Worm (Caenorhabditis elegans) whole organism, L1 larva: ENCODE measurements around the gene ppm-1.A.

Source experiments
- ceh-8 ChIP-seq: fragments of 200-800 bp; sonication (Bioruptor generic); optimal IDR thresholded peaks from 2 replicates; lab custom pipeline; 2018; ENCODE audit warnings: mild to moderate bottlenecking, missing genetic modification characterization, moderate library complexity, missing compliant biosample characterization
- elt-3 ChIP-seq, 6 experiments: fragments of 150-350 bp in 1 of 6; sonication (generic microtip); optimal IDR thresholded peaks; 2 replicates each; lab custom pipeline; 2017 to 2018; ENCODE audit warnings: missing biosample characterization in 6 of 6, missing genetic modification characterization in 6 of 6, inconsistent platforms in 1 of 6
- isw-1 ChIP-seq: fragments of 200-800 bp; sonication (Bioruptor generic); IDR thresholded peaks from 2 replicates; pipeline ENCODE4 v1.3.6; 2022; ENCODE audit warnings: missing genetic modification characterization, missing compliant biosample characterization
- nhr-76 ChIP-seq: sonication (generic microtip); optimal IDR thresholded peaks from 2 replicates; lab custom pipeline; 2017; ENCODE audit warnings: missing biosample characterization, missing genetic modification characterization
- skn-1 ChIP-seq: fragments of 150-350 bp; optimal IDR thresholded peaks from 2 replicates; lab custom pipeline; 2014; ENCODE audit warnings: missing biosample characterization, missing genetic modification characterization
- unc-62 ChIP-seq: fragments of 150-350 bp; optimal IDR thresholded peaks from 2 replicates; lab custom pipeline; 2014; ENCODE audit warnings: missing biosample characterization, missing genetic modification reagents, missing genetic modification characterization

- TF ChIP-seq nhr-76 (tag; lab: Kevin White, UChicago): no peak
- no peak for TF ChIP-seq ceh-8 (GFP tag; lab: Kevin White, UChicago)
- no peak for TF ChIP-seq unc-62 (GFP tag; lab: Kevin White, UChicago)
- TF ChIP-seq isw-1 (GFP tag; lab: Robert Waterston, UW): no peak
- TF ChIP-seq skn-1: no peak
- TF ChIP-seq elt-3 (tag; optimal IDR thresholded peaks at IDR 0.05; lab: Kevin White, UChicago): no peak
Measured at ce11 chrV:10503011-10503410, 33.2 kb downstream of the ppm-1.A start, which contains the start of gene C35A5.11.
